Worm (Caenorhabditis elegans) whole organism, dauer: Measurements from ENCODE around the gene txdc-12.1.

Experiments
- unc-62 ChIP-seq: sonication (generic microtip); optimal IDR thresholded peaks from 2 replicates; lab custom pipeline; 2017; ENCODE audit warnings: missing biosample characterization, missing genetic modification reagents, missing genetic modification characterization

txdc-12.1 gene

ce11 chrII:12284045-12284444 is 43.9 kb downstream of the txdc-12.1 start:
- TF ChIP-seq unc-62 (GFP tag; lab: Kevin White, UChicago) = no peak

DNA sequence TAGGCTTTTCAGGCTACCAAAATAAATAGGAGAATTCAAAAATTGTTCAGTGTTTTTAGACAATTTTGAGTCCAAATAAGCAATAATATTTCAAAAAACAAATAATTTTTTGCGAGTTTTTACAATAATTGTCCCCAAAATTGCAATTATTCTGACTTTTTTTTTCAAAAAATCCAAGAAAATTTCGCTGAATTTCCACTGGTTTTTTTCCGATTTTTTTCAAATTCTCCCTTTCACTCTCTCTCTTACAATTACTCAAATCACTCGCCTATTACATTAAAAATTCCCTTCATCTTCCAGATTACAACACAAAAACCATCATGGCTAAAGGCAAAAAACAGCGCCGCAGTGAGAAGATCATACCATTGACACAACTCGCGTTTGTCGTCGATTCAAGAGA is 48.9 kb downstream of the txdc-12.1 start, which contains the start of gene Y57A10A.31:
Gene Y57A10A.31, plus strand, starts transcription at position 301 of the 400 bp plus-strand sequence.
- TF ChIP-seq unc-62 (GFP tag; lab: Kevin White, UChicago) = no peak
